Worm (Caenorhabditis elegans) whole organism, L4 larva: ENCODE data around the gene nspg-9.

Experiments used
- D1046.2 ChIP-seq: fragments of 200-800 bp; sonication (Bioruptor generic); IDR thresholded peaks from 2 replicates; pipeline ENCODE4 v1.3.6; 2022; ENCODE audit warnings: missing genetic modification characterization, missing compliant biosample characterization
- T20F7.1 ChIP-seq: fragments of 200-800 bp; sonication (Bioruptor generic); optimal IDR thresholded peaks from 2 replicates; lab custom pipeline; 2018; ENCODE audit warnings: mild to moderate bottlenecking, missing genetic modification characterization, missing compliant biosample characterization
- Y5F2A.4 ChIP-seq: fragments of 200-800 bp; sonication (Bioruptor generic); optimal IDR thresholded peaks from 2 replicates; lab custom pipeline; 2018; ENCODE audit warnings: mild to moderate bottlenecking, missing genetic modification characterization, missing compliant biosample characterization
- Y75B8A.6 ChIP-seq: fragments of 200-800 bp; sonication (Bioruptor generic); IDR thresholded peaks from 2 replicates; pipeline ENCODE4 v1.3.6; 2022; ENCODE audit warnings: missing genetic modification reagents, missing genetic modification characterization, missing compliant biosample characterization
- ama-1 ChIP-seq: fragments of 150-350 bp; optimal IDR thresholded peaks from 2 replicates; lab custom pipeline; 2014; ENCODE audit warnings: inconsistent platforms, mixed read lengths
- ceh-62 ChIP-seq: sonication (generic microtip); optimal IDR thresholded peaks from 2 replicates; lab custom pipeline; 2017; ENCODE audit warnings: missing biosample characterization, missing genetic modification characterization
- ces-1 ChIP-seq: fragments of 150-350 bp; sonication (generic microtip); optimal IDR thresholded peaks from 4 replicates; lab custom pipeline; 2014; ENCODE audit warnings: missing biosample characterization, missing genetic modification reagents, missing genetic modification characterization
- cey-2 ChIP-seq: sonication (generic microtip); optimal IDR thresholded peaks from 3 replicates; lab custom pipeline; 2017; ENCODE audit warnings: missing genetic modification characterization, mild to moderate bottlenecking, missing compliant biosample characterization, antibody characterized with exemption, borderline replicate concordance; ENCODE audit not compliant: insufficient read depth
- daf-16 ChIP-seq, 3 experiments: sonication (generic microtip); optimal IDR thresholded peaks; 2 replicates each; lab custom pipeline; 2016 to 2017; ENCODE audit warnings: missing genetic modification characterization in 3 of 3, missing genetic modification reagents in 3 of 3, mild to moderate bottlenecking in 2 of 3, missing compliant biosample characterization in 2 of 3, missing biosample characterization in 1 of 3, moderate library complexity in 1 of 3
- daf-8 ChIP-seq: fragments of 200-800 bp; sonication (Bioruptor generic); IDR thresholded peaks from 2 replicates; pipeline ENCODE4 v1.3.6; 2022; ENCODE audit warnings: missing genetic modification characterization, missing compliant biosample characterization
- dmd-6 ChIP-seq: fragments of 200-800 bp; sonication (Bioruptor generic); IDR thresholded peaks from 2 replicates; pipeline ENCODE4 v1.3.6; 2022; ENCODE audit warnings: missing genetic modification reagents, missing genetic modification characterization, missing compliant biosample characterization
- dmd-8 ChIP-seq: fragments of 200-800 bp; sonication (Bioruptor generic); IDR thresholded peaks from 2 replicates; pipeline ENCODE4 v1.3.6; 2022; ENCODE audit warnings: missing genetic modification characterization, missing compliant biosample characterization
- dve-1 ChIP-seq: sonication (generic microtip); optimal IDR thresholded peaks from 2 replicates; lab custom pipeline; 2017; ENCODE audit warnings: antibody characterized with exemption, mild to moderate bottlenecking, missing genetic modification characterization, missing compliant biosample characterization; ENCODE audit not compliant: insufficient read depth
- lin-29 ChIP-seq: fragments of 200-800 bp; sonication (Bioruptor generic); IDR thresholded peaks from 2 replicates; pipeline ENCODE4 v1.3.6; 2022; ENCODE audit warnings: missing genetic modification reagents, missing genetic modification characterization, missing compliant biosample characterization
- lin-39 ChIP-seq: fragments of 150-350 bp; optimal IDR thresholded peaks from 2 replicates; lab custom pipeline; 2014; ENCODE audit warnings: missing biosample characterization, missing genetic modification reagents, missing genetic modification characterization
- madf-5 ChIP-seq, 2 experiments: fragments of 200-800 bp; sonication (Bioruptor generic); IDR thresholded peaks; 2 replicates each; pipeline ENCODE4 v1.3.6; 2022; ENCODE audit warnings: missing compliant biosample characterization in 2 of 2, missing genetic modification characterization in 2 of 2
- mdt-29 ChIP-seq: fragments of 200-800 bp; sonication (Bioruptor generic); IDR thresholded peaks from 2 replicates; pipeline ENCODE4 v1.3.6; 2022; ENCODE audit warnings: missing genetic modification reagents, missing genetic modification characterization, missing compliant biosample characterization
- mep-1 ChIP-seq: fragments of 150-350 bp; sonication (generic microtip); optimal IDR thresholded peaks from 3 replicates; lab custom pipeline; 2014; ENCODE audit warnings: missing biosample characterization, missing genetic modification characterization
- mxl-2 ChIP-seq: fragments of 200-800 bp; sonication (Bioruptor generic); conservative IDR thresholded peaks from 2 replicates; pipeline ENCODE4 v1.3.6; 2022; ENCODE audit warnings: missing genetic modification reagents, missing genetic modification characterization, missing compliant biosample characterization
- nhr-28 ChIP-seq: fragments of 150-350 bp; optimal IDR thresholded peaks from 2 replicates; lab custom pipeline; 2014; ENCODE audit warnings: missing biosample characterization, missing genetic modification characterization
- nhr-77 ChIP-seq: fragments of 150-350 bp; optimal IDR thresholded peaks from 2 replicates; lab custom pipeline; 2014; ENCODE audit warnings: missing biosample characterization, missing genetic modification characterization
- pqm-1 ChIP-seq: sonication (generic microtip); optimal IDR thresholded peaks from 2 replicates; lab custom pipeline; 2017; ENCODE audit warnings: missing biosample characterization, missing genetic modification characterization
- set-16 ChIP-seq: fragments of 200-800 bp; sonication (Bioruptor generic); IDR thresholded peaks from 2 replicates; pipeline ENCODE4 v1.3.6; 2022; ENCODE audit warnings: missing genetic modification reagents, missing genetic modification characterization, missing compliant biosample characterization
- snpc-1.2 ChIP-seq: fragments of 200-800 bp; sonication (Bioruptor generic); IDR thresholded peaks from 2 replicates; pipeline ENCODE4 v1.3.6; 2022; ENCODE audit warnings: missing genetic modification reagents, missing genetic modification characterization, missing compliant biosample characterization
- tag-97 ChIP-seq: fragments of 200-800 bp; sonication (Bioruptor generic); IDR thresholded peaks from 2 replicates; pipeline ENCODE4 v1.3.6; 2022; ENCODE audit warnings: missing genetic modification characterization, missing compliant biosample characterization
- unc-62 ChIP-seq, 3 experiments: fragments of 150-350 bp in 1 of 3; sonication (generic microtip); optimal IDR thresholded peaks in 2 of 3; peaks in 1 of 3; 1 replicate in 1 of 3; 2 replicates in 2 of 3; lab custom pipeline; 2014 to 2017; ENCODE audit warnings: missing biosample characterization in 3 of 3, missing genetic modification characterization in 3 of 3, missing genetic modification reagents in 3 of 3, missing genotype in 1 of 3
- vab-7 ChIP-seq: fragments of 200-800 bp; sonication (Bioruptor generic); IDR thresholded peaks from 2 replicates; pipeline ENCODE4 v1.3.6; 2022; ENCODE audit warnings: missing genetic modification reagents, missing genetic modification characterization, missing compliant biosample characterization
- zag-1 ChIP-seq: fragments of 150-350 bp; optimal IDR thresholded peaks from 2 replicates; lab custom pipeline; 2014; ENCODE audit warnings: missing biosample characterization, missing genetic modification characterization
- zip-11 ChIP-seq: fragments of 200-800 bp; sonication (Bioruptor generic); IDR thresholded peaks from 2 replicates; pipeline ENCODE4 v1.3.6; 2022; ENCODE audit warnings: missing genetic modification characterization, missing compliant biosample characterization
- ztf-7 ChIP-seq: fragments of 150-350 bp; optimal IDR thresholded peaks from 2 replicates; lab custom pipeline; 2014; ENCODE audit warnings: missing biosample characterization, missing genetic modification characterization

nspg-9 gene

DNA sequence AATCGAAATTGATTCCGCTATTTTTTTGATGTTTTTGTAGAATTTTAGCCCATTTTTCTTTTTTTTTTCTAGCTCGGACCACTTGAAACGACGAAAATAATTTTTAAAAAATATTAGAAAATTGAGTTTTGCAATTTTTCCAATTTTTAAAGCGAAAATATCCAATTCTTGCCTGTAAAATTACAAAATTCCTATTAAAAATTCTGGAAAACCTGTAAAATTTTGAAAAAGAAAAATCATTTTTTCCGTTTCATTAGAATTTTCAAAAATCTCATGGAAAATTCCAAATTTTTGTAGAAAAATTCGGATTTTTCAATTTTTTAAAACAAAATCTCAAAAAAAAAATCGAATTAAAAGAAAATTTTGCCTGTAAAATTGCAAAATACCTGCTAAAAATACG, 12.3 kb downstream of the nspg-9 start:
- peak; percentile 1 for TF ChIP-seq mep-1 (tag; lab: Kevin White, UChicago)
- TF ChIP-seq D1046.2 (GFP tag; lab: Robert Waterston, UW), result no peak
- no peak for TF ChIP-seq ces-1 (GFP tag; lab: Kevin White, UChicago)
- TF ChIP-seq T20F7.1, result peak; percentile 9
- no peak for TF ChIP-seq unc-62 (GFP tag; optimal IDR thresholded peaks at IDR 0.05 in 1 of 2; lab: Kevin White, UChicago)
- no peak for TF ChIP-seq unc-62 (tag; optimal IDR thresholded peaks at IDR 0.05; lab: Kevin White, UChicago)

DNA sequence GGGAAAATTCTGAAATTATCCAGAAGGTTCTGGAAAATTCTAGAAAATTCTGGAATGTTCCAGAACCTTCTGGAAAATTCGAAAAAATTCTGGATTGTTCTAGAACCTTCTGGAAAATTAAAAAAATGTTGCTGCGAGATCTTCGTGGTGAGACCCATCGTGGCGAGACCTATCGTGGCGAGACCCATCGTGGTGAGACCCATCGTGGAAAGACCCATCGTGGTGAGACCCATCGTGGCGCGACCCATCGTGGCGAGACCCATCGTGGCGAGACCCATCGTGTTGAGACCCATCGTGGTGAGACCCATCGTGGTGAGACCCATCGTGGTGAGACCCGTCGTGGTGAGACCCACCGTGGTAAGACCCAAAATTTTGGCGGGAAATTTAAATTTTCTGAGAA, 20.0 kb downstream of the nspg-9 start:
- peak; percentile 63 for TF ChIP-seq set-16 (GFP tag; lab: Robert Waterston, UW)
- TF ChIP-seq snpc-1.2, result peak; percentile 74

DNA sequence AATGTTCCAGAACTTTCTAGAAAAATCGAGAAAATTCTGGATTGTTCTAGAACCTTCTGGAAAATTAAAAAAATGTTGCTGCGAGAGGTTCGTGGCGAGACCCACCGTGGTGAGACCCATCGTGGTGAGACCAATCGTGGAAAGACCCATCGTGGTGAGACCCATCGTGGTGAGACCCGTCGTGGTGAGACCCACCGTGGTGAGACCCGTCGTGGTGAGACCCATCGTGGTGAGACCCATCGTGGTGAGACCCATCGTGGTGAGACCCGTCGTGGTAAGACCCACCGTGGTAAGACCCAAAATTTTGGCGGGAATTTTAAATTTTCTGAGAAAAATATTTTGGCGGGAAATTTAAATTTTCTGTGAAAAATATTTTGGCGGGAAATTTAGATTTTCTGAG, 21.9 kb downstream of the nspg-9 start:
- peak; percentile 77 for TF ChIP-seq snpc-1.2
- TF ChIP-seq set-16 (GFP tag; lab: Robert Waterston, UW), result peak; percentile 72
- TF ChIP-seq madf-5 (GFP tag; IDR thresholded peaks at IDR 0.05; lab: Robert Waterston, UW), result 0 out of 4 replicates have a peak, but pooled peaks of 1 of the 2 experiments have one; percentile 15
- 0 out of 2 replicates have a peak, but pooled peaks have one; percentile 57 for TF ChIP-seq D1046.2 (GFP tag; lab: Robert Waterston, UW)
- TF ChIP-seq vab-7 (GFP tag; lab: Robert Waterston, UW), result peak; percentile 43; the same call in 1 of the 2 replicates

DNA sequence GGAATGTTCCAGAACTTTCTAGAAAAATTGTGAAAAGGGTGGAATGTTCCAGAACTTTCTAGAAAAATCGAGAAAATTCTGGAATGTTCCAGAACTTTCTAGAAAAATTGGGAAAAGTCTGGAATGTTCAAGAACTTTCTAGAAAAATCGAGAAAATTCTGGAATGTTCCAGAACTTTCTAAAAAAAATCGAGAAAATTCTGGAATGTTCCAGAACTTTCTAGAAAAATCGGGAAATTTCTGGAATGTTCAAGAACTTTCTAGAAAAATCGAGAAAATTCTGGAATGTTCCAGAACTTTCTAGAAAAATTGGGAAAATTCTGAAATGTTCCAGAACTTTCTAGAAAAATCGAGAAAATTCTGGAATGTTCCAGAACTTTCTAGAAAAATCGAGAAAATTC, 23.9 kb downstream of the nspg-9 start:
- TF ChIP-seq snpc-1.2, result peak; percentile 57; the same call in 1 of the 2 replicates

DNA sequence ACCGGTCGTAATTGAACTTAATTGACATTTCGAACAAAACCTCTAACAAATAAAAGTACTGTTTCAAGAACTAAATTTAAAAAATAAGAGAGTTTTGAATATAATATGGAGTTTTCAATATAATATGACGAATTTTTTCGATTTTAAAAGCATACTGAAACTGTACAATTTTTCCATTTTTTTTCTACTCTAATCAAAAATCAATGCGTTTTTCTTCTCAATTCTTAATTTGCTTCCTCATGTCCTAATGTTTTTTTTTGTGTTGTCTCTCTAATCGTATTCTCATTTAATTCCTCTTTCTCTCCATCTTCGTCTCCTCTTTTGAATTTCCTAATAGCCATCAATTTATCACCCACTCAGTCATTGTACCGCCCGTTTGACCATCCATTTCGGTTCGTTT, 25.3 kb downstream of the nspg-9 start, which contains the start of gene Y57G11A.4:
TSS of gene Y57G11A.4 (plus strand) at position 301 of the 400 bp plus-strand sequence.
- TF ChIP-seq ces-1 (GFP tag; lab: Kevin White, UChicago) (no peak), nhr-28 (peak; percentile 42)
- TF ChIP-seq, all 104 proteins: peak for 1

DNA sequence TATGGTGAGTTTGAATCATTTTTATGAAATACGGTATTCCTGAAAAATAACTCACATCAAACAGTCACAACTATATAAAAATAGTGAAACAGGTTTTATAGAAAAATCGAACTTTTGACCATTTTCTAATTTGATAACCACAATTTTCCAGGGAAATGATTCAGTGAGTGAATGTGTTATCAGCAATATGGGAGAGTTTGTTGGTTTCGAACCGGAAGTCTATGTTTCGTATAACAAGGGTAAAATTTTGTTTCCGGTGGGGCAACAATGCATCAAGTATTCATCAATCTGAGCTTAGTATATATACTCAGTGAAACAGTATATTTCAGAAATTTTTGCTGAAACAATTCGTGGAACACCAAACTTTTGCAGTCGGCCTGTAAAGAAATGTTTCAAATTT, 26.7 kb downstream of the nspg-9 start:
- TF ChIP-seq pqm-1 (tag; lab: Kevin White, UChicago) (peak; percentile 47), dmd-6 (peak; percentile 23; the same call in 1 of the 2 replicates), tag-97 (GFP tag; lab: Robert Waterston, UW) (no peak), daf-16 (GFP tag; optimal IDR thresholded peaks at IDR 0.05; lab: Kevin White, UChicago) (no peak), daf-16 (tag; optimal IDR thresholded peaks at IDR 0.05; lab: Kevin White, UChicago) (peak; percentile 41), dmd-8 (GFP tag; lab: Robert Waterston, UW) (no peak), dve-1 (tag; lab: Kevin White, UChicago) (peak; percentile 2)

DNA sequence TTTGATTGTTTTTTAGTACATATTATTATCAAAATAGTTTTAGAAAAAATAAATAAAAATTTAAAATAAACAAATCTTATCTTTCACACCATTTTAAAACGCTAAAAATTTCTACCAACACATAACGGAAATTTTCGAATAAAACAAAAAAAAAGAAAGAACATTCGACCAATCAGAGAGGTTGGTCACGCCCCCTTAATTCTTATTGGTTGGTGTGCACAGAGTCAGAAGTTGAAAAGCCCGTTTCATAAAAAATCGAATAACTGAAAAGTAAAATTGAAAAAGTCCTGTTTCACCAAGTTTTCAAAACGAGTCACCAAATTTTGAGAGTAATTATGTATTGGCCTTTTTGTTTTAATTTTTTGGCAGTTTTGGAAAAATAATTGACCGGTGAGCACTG, 34.4 kb downstream of the nspg-9 start:
- TF ChIP-seq daf-16 (GFP tag; optimal IDR thresholded peaks at IDR 0.05; lab: Kevin White, UChicago), result no peak
- no peak for TF ChIP-seq daf-16 (tag; optimal IDR thresholded peaks at IDR 0.05; lab: Kevin White, UChicago)
- no peak for TF ChIP-seq ztf-7 (tag; lab: Kevin White, UChicago)
- no peak for TF ChIP-seq Y75B8A.6
- TF ChIP-seq lin-39 (tag; lab: Kevin White, UChicago), result no peak
- no peak for TF ChIP-seq mdt-29 (GFP tag; lab: Robert Waterston, UW)
- TF ChIP-seq zag-1 (tag; lab: Kevin White, UChicago), result no peak
- TF ChIP-seq ceh-62 (tag; lab: Kevin White, UChicago), result no peak
- no peak for TF ChIP-seq daf-8
- no peak for TF ChIP-seq zip-11
- TF ChIP-seq dmd-6, result no peak
- TF ChIP-seq lin-29 (GFP tag; lab: Robert Waterston, UW), result no peak
- TF ChIP-seq cey-2 (tag; lab: Kevin White, UChicago), result no peak
- TF ChIP-seq ama-1, result no peak
- TF ChIP-seq Y5F2A.4, result no peak
- TF ChIP-seq nhr-77 (tag; lab: Kevin White, UChicago), result no peak
- TF ChIP-seq mxl-2 (GFP tag; lab: Robert Waterston, UW), result no peak
